Worm (Caenorhabditis elegans) whole organism, early embryonic: Measurements from ENCODE around the gene sdc-3.
A peak's percentile ranks its signal among the peaks of the same experiment; 100 is the strongest.

Source experiments
- B0310.2 ChIP-seq: sonication (generic microtip); optimal IDR thresholded peaks from 2 replicates; lab custom pipeline; 2016; ENCODE audit warnings: mild to moderate bottlenecking, missing genetic modification characterization, missing compliant biosample characterization
- aly-1 ChIP-seq: sonication (generic microtip); optimal IDR thresholded peaks from 2 replicates; lab custom pipeline; 2016; ENCODE audit warnings: missing genetic modification characterization, missing compliant biosample characterization
- ama-1 ChIP-seq: fragments of 150-350 bp; optimal IDR thresholded peaks from 2 replicates; lab custom pipeline; 2014
- ceh-36 ChIP-seq: sonication (generic microtip); optimal IDR thresholded peaks from 2 replicates; lab custom pipeline; 2016; ENCODE audit warnings: missing genetic modification characterization, inconsistent platforms, missing compliant biosample characterization
- ets-7 ChIP-seq: sonication (generic microtip); optimal IDR thresholded peaks from 2 replicates; lab custom pipeline; 2016; ENCODE audit warnings: missing genotype, missing genetic modification characterization, missing compliant biosample characterization
- flt-1 ChIP-seq: fragments of 200-800 bp; sonication (Bioruptor generic); IDR thresholded peaks from 2 replicates; pipeline ENCODE4 v1.3.6; 2022; ENCODE audit warnings: missing genetic modification characterization, missing compliant biosample characterization
- hmbx-1 ChIP-seq: sonication (generic microtip); optimal IDR thresholded peaks from 2 replicates; lab custom pipeline; 2016; ENCODE audit warnings: mild to moderate bottlenecking, missing genetic modification characterization, missing compliant biosample characterization
- hmg-4 ChIP-seq: fragments of 200-800 bp; sonication (Bioruptor generic); optimal IDR thresholded peaks from 2 replicates; lab custom pipeline; 2018; ENCODE audit warnings: mild to moderate bottlenecking, missing genetic modification characterization, missing compliant biosample characterization
- sea-1 ChIP-seq: fragments of 200-800 bp; sonication (Bioruptor generic); conservative IDR thresholded peaks from 2 replicates; pipeline ENCODE4 v1.3.6; 2022; ENCODE audit warnings: missing genetic modification characterization, missing compliant biosample characterization
- tbx-11 ChIP-seq: fragments of 200-800 bp; sonication (Bioruptor generic); IDR thresholded peaks from 2 replicates; pipeline ENCODE4 v1.3.6; 2022; ENCODE audit warnings: missing genetic modification characterization, missing compliant biosample characterization
- tbx-37 ChIP-seq: fragments of 200-800 bp; sonication (Bioruptor generic); conservative IDR thresholded peaks from 2 replicates; pipeline ENCODE4 v1.3.6; 2022; ENCODE audit warnings: missing genetic modification reagents, missing genetic modification characterization, missing compliant biosample characterization
- tra-4 ChIP-seq: sonication (generic microtip); optimal IDR thresholded peaks from 2 replicates; lab custom pipeline; 2017; ENCODE audit warnings: missing genetic modification characterization, missing compliant biosample characterization

DNA sequence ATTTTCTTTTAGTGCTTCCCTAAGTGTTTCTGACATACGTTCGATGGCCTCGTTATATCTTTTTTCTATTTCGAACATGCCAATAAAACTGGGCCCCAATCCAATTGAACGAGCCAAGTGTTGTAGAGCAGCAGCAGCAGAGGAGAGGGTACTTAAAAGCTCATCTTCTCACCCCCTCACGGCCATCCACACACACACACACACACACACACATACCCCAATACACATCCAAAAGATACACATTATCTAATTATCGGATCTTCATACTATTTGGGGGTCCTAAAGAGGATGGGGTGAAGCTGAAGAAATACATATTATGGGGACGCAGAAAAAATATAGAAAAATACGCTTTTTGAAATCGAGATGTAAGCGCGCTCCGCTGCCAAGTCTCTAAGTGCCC lies 24.7 kb upstream of the sdc-3 start:
- TF ChIP-seq ets-7 (tag; lab: Kevin White, UChicago) (no peak), sea-1 (GFP tag; lab: Robert Waterston, UW) (no peak), aly-1 (tag; lab: Kevin White, UChicago) (no peak), ama-1 (no peak), ceh-36 (no peak), B0310.2 (tag; lab: Kevin White, UChicago) (no peak), tbx-37 (GFP tag; lab: Robert Waterston, UW) (no peak), flt-1 (GFP tag; lab: Robert Waterston, UW) (no peak), tra-4 (tag; lab: Kevin White, UChicago) (no peak), tbx-11 (GFP tag; lab: Robert Waterston, UW) (0 out of 2 replicates have a peak, but pooled peaks have one; percentile 24), hmbx-1 (tag; lab: Kevin White, UChicago) (no peak), hmg-4 (GFP tag; lab: Kevin White, UChicago) (no peak)
